Worm (Caenorhabditis elegans) whole organism, L4 larva: ENCODE results near the gene F54D5.3.
A peak's percentile ranks its signal among the peaks of the same experiment; 100 is the strongest.
"Not testable (repeated sequence)": the region's sequence is repeated elsewhere in the genome, so short reads cannot be mapped to it uniquely, and the experiment has no call there.

Experiments used
- F49E8.2 ChIP-seq: sonication (generic microtip); optimal IDR thresholded peaks from 2 replicates; lab custom pipeline; 2016; ENCODE audit warnings: missing compliant biosample characterization, mild to moderate bottlenecking, missing genetic modification characterization, borderline replicate concordance
- R02D3.7 ChIP-seq: fragments of 150-350 bp; sonication (generic microtip); optimal IDR thresholded peaks from 3 replicates; lab custom pipeline; 2014; ENCODE audit warnings: missing biosample characterization, missing genetic modification characterization
- Y48G9A.11 ChIP-seq: fragments of 200-800 bp; sonication (Bioruptor generic); IDR thresholded peaks from 2 replicates; pipeline ENCODE4 v1.3.6; 2022; ENCODE audit warnings: missing genetic modification reagents, missing genetic modification characterization, missing compliant biosample characterization
- aha-1 ChIP-seq: fragments of 150-350 bp; peaks from one replicate; lab custom pipeline; 2014; ENCODE audit warnings: missing biosample characterization, missing genetic modification characterization
- aly-2 ChIP-seq: sonication (generic microtip); optimal IDR thresholded peaks from 2 replicates; lab custom pipeline; 2018; ENCODE audit warnings: missing biosample characterization, missing genetic modification characterization
- arid-1 ChIP-seq: fragments of 200-800 bp; sonication (Bioruptor generic); conservative IDR thresholded peaks from 2 replicates; pipeline ENCODE4 v1.3.6; 2022; ENCODE audit warnings: missing genetic modification reagents, missing genetic modification characterization, missing compliant biosample characterization
- ceh-32 ChIP-seq: sonication (generic microtip); optimal IDR thresholded peaks from 2 replicates; lab custom pipeline; 2016; ENCODE audit warnings: mild to moderate bottlenecking, missing genetic modification characterization, missing compliant biosample characterization; ENCODE audit not compliant: poor library complexity
- ceh-82 ChIP-seq: sonication (generic microtip); optimal IDR thresholded peaks from 2 replicates; lab custom pipeline; 2017; ENCODE audit warnings: missing biosample characterization, missing genetic modification characterization
- daf-12 ChIP-seq: fragments of 150-350 bp; optimal IDR thresholded peaks from 2 replicates; lab custom pipeline; 2014; ENCODE audit warnings: missing biosample characterization, missing genetic modification reagents, missing genetic modification characterization
- duxl-1 ChIP-seq: sonication (generic microtip); optimal IDR thresholded peaks from 2 replicates; lab custom pipeline; 2016; ENCODE audit warnings: mild to moderate bottlenecking, missing genetic modification characterization, moderate library complexity, missing compliant biosample characterization; ENCODE audit not compliant: poor library complexity
- egl-43 ChIP-seq: fragments of 200-800 bp; sonication (Bioruptor generic); IDR thresholded peaks from 2 replicates; pipeline ENCODE4 v1.3.6; 2022; ENCODE audit warnings: missing genetic modification reagents, missing genetic modification characterization, missing compliant biosample characterization
- fkh-10 ChIP-seq: fragments of 150-350 bp; optimal IDR thresholded peaks from 2 replicates; lab custom pipeline; 2014; ENCODE audit warnings: missing biosample characterization, missing genetic modification reagents, missing genetic modification characterization
- fos-1 ChIP-seq: fragments of 150-350 bp; optimal IDR thresholded peaks from 2 replicates; lab custom pipeline; 2014; ENCODE audit warnings: missing biosample characterization, missing genetic modification characterization
- hif-1 ChIP-seq, 2 experiments: sonication (generic microtip); optimal IDR thresholded peaks; 2 replicates each; lab custom pipeline; 2016 to 2017; ENCODE audit warnings: missing compliant biosample characterization in 2 of 2, missing genetic modification characterization in 2 of 2, missing genetic modification reagents in 2 of 2, missing genotype in 2 of 2, mild to moderate bottlenecking in 1 of 2
- hlh-30 ChIP-seq: sonication (generic microtip); optimal IDR thresholded peaks from 2 replicates; lab custom pipeline; 2017; ENCODE audit warnings: antibody characterized with exemption, mild to moderate bottlenecking, missing genetic modification characterization, missing compliant biosample characterization; ENCODE audit not compliant: insufficient read depth
- lim-7 ChIP-seq: fragments of 200-800 bp; sonication (Bioruptor generic); IDR thresholded peaks from 2 replicates; pipeline ENCODE4 v1.3.6; 2022; ENCODE audit warnings: missing genetic modification characterization, missing compliant biosample characterization
- lin-39 ChIP-seq: fragments of 150-350 bp; optimal IDR thresholded peaks from 2 replicates; lab custom pipeline; 2014; ENCODE audit warnings: missing biosample characterization, missing genetic modification reagents, missing genetic modification characterization
- lir-3 ChIP-seq: sonication (generic microtip); optimal IDR thresholded peaks from 2 replicates; lab custom pipeline; 2016; ENCODE audit warnings: mild to moderate bottlenecking, missing genetic modification characterization, missing compliant biosample characterization
- mdl-1 ChIP-seq, 2 experiments: fragments of 150-350 bp in 1 of 2; sonication (generic microtip) in 1 of 2; optimal IDR thresholded peaks; 2 replicates each; lab custom pipeline; 2014 to 2017; ENCODE audit warnings: missing biosample characterization in 2 of 2, missing genetic modification characterization in 2 of 2
- nhr-111 ChIP-seq: fragments of 200-800 bp; sonication (Bioruptor generic); optimal IDR thresholded peaks from 2 replicates; lab custom pipeline; 2018; ENCODE audit warnings: mild to moderate bottlenecking, missing genetic modification characterization, missing compliant biosample characterization
- nhr-25 ChIP-seq: sonication (generic microtip); optimal IDR thresholded peaks from 2 replicates; lab custom pipeline; 2017; ENCODE audit warnings: missing genetic modification characterization, mild to moderate bottlenecking, missing compliant biosample characterization, antibody characterized with exemption, moderate library complexity, borderline replicate concordance; ENCODE audit not compliant: insufficient read depth
- nhr-41 ChIP-seq: fragments of 200-800 bp; sonication (Bioruptor generic); IDR thresholded peaks from 2 replicates; pipeline ENCODE4 v1.3.6; 2022; ENCODE audit warnings: missing genetic modification reagents, missing genetic modification characterization, missing compliant biosample characterization
- nhr-42 ChIP-seq: fragments of 200-800 bp; sonication (Bioruptor generic); IDR thresholded peaks from 2 replicates; pipeline ENCODE4 v1.3.6; 2022; ENCODE audit warnings: missing genetic modification characterization, missing compliant biosample characterization
- nhr-48 ChIP-seq: sonication (generic microtip); optimal IDR thresholded peaks from 2 replicates; lab custom pipeline; 2016; ENCODE audit warnings: mild to moderate bottlenecking, missing genetic modification characterization, missing compliant biosample characterization
- nhr-6 ChIP-seq: fragments of 150-350 bp; optimal IDR thresholded peaks from 2 replicates; lab custom pipeline; 2014; ENCODE audit warnings: missing biosample characterization, missing genetic modification characterization
- set-16 ChIP-seq: fragments of 200-800 bp; sonication (Bioruptor generic); IDR thresholded peaks from 2 replicates; pipeline ENCODE4 v1.3.6; 2022; ENCODE audit warnings: missing genetic modification reagents, missing genetic modification characterization, missing compliant biosample characterization
- skn-1 ChIP-seq: fragments of 150-350 bp; optimal IDR thresholded peaks from 2 replicates; lab custom pipeline; 2014; ENCODE audit warnings: missing biosample characterization, missing genetic modification characterization
- spr-3 ChIP-seq: fragments of 200-800 bp; sonication (Bioruptor generic); optimal IDR thresholded peaks from 2 replicates; lab custom pipeline; 2018; ENCODE audit warnings: mild to moderate bottlenecking, missing genetic modification characterization, missing compliant biosample characterization
- tra-1 ChIP-seq: fragments of 200-800 bp; sonication (Bioruptor generic); IDR thresholded peaks from 2 replicates; pipeline ENCODE4 v1.3.6; 2022; ENCODE audit warnings: missing genetic modification reagents, missing genetic modification characterization, missing compliant biosample characterization
- unc-130 ChIP-seq: sonication (generic microtip); optimal IDR thresholded peaks from 2 replicates; lab custom pipeline; 2016; ENCODE audit warnings: missing genetic modification reagents, missing genetic modification characterization, missing compliant biosample characterization
- unc-39 ChIP-seq: sonication (generic microtip); optimal IDR thresholded peaks from 2 replicates; lab custom pipeline; 2017; ENCODE audit warnings: missing biosample characterization, missing genetic modification characterization
- unc-62 ChIP-seq, 3 experiments: fragments of 150-350 bp in 1 of 3; sonication (generic microtip); optimal IDR thresholded peaks in 2 of 3; peaks in 1 of 3; 1 replicate in 1 of 3; 2 replicates in 2 of 3; lab custom pipeline; 2014 to 2017; ENCODE audit warnings: missing biosample characterization in 3 of 3, missing genetic modification characterization in 3 of 3, missing genetic modification reagents in 3 of 3, missing genotype in 1 of 3
- zag-1 ChIP-seq: fragments of 150-350 bp; optimal IDR thresholded peaks from 2 replicates; lab custom pipeline; 2014; ENCODE audit warnings: missing biosample characterization, missing genetic modification characterization

The F54D5.3 gene

ce11 chrII:11547254-11547687 is 24.3 kb upstream of the F54D5.3 start, which contains the start of gene F54D5.7 (continued):
- TF ChIP-seq Y48G9A.11 (GFP tag; lab: Robert Waterston, UW), result peak; percentile 44; the same call in 1 of the 2 replicates
- TF ChIP-seq nhr-6, result no peak
- TF ChIP-seq skn-1, result no peak
- no peak for TF ChIP-seq zag-1 (tag; lab: Kevin White, UChicago)
- peak; percentile 3 for TF ChIP-seq nhr-48
- 0 out of 2 replicates have a peak, but pooled peaks have one; percentile 33 for TF ChIP-seq nhr-41
- TF ChIP-seq lim-7 (GFP tag; lab: Robert Waterston, UW), result peak; percentile 77
- TF ChIP-seq mdl-1 (tag; optimal IDR thresholded peaks at IDR 0.05; lab: Kevin White, UChicago), result peak; percentile 65 to 72
- TF ChIP-seq aha-1 (tag; lab: Kevin White, UChicago), result peak; percentile 97
- no peak for TF ChIP-seq lir-3 (tag; lab: Kevin White, UChicago)
- TF ChIP-seq arid-1, result peak; percentile 65
- peak; percentile 79 for TF ChIP-seq egl-43 (GFP tag; lab: Robert Waterston, UW)
- TF ChIP-seq daf-12 (tag; lab: Kevin White, UChicago), result no peak
- TF ChIP-seq fos-1 (tag; lab: Kevin White, UChicago), result no peak
- no peak for TF ChIP-seq fkh-10 (GFP tag; lab: Kevin White, UChicago)
- no peak for TF ChIP-seq ceh-32 (tag; lab: Kevin White, UChicago)
- no peak for TF ChIP-seq R02D3.7

DNA sequence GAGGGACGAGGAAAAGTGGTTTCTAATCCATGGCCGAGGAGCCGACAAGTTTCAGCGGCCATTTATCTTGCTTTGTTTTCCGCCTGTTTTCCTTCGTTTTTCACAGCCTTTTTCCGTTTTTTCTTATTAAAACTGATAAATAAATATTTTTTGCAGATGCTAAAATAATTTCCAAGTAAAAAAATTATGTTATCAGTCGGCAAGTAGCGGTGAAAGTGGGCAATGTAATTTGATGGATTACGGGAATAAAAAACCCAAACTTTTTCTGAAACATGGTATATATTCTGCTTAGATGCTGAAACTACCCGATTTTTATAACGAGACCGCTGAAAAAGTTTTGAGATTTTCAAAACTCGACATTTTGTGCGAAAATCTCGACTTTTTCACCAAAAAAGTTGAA is 19.6 kb upstream of the F54D5.3 start, which contains the start of gene dhgd-1:
dhgd-1 (minus strand) TSS at position 101 of the 400 bp plus-strand sequence.
- not testable (repeated sequence) for TF ChIP-seq arid-1; tra-1 (GFP tag; lab: Robert Waterston, UW); lin-39 (tag; lab: Kevin White, UChicago)

- TF ChIP-seq lir-3 (tag; lab: Kevin White, UChicago), result no peak
- TF ChIP-seq aly-2 (tag; lab: Kevin White, UChicago), result no peak
- TF ChIP-seq unc-62 (GFP tag; optimal IDR thresholded peaks at IDR 0.05 in 1 of 2; lab: Kevin White, UChicago), result no peak
- TF ChIP-seq unc-62 (tag; optimal IDR thresholded peaks at IDR 0.05; lab: Kevin White, UChicago), result no peak
- no peak for TF ChIP-seq nhr-111 (GFP tag; lab: Kevin White, UChicago)
- no peak for TF ChIP-seq unc-39
- TF ChIP-seq nhr-25 (tag; lab: Kevin White, UChicago), result no peak
- TF ChIP-seq hlh-30 (tag; lab: Kevin White, UChicago), result no peak
- no peak for TF ChIP-seq spr-3 (GFP tag; lab: Kevin White, UChicago)
- TF ChIP-seq ceh-82 (tag; lab: Kevin White, UChicago), result no peak
- no peak for TF ChIP-seq egl-43 (GFP tag; lab: Robert Waterston, UW)
- no peak for TF ChIP-seq hif-1 (tag; optimal IDR thresholded peaks at IDR 0.05; lab: Kevin White, UChicago)
- TF ChIP-seq nhr-42 (GFP tag; lab: Robert Waterston, UW), result no peak
Observed at ce11 chrII:11555634-11556033, 16.0 kb upstream of the F54D5.3 start, which contains the start of gene F54D5.24. Gene F54D5.24 (plus strand): TSS chrII:11555949.

DNA sequence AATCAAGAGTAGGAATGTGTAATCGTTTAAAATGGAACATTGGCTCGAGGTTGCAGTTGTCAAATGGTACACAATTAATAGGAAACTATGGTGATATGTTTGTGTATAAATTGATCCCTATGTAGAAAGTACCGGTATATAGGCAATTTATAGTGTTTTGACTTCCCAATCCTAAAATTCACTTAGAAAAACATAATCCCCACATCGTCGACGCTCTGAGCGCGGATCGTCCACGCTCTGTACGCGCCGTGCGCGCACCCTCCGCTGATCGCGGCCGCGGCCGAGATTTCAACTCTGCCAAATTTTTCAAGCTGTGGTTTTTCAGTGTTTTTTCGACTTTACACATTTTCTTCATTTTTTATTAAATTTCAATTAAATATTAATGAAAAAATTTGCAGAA is 15.3 kb upstream of the F54D5.3 start, which contains the start of gene F54D5.17:
F54D5.17 (plus strand) TSS at position 301 of the 400 bp plus-strand sequence.
- no peak for TF ChIP-seq unc-130 (GFP tag; lab: Kevin White, UChicago)
- no peak for TF ChIP-seq duxl-1 (tag; lab: Kevin White, UChicago)
- peak; percentile 15; the same call in 1 of the 2 replicates for TF ChIP-seq set-16 (GFP tag; lab: Robert Waterston, UW)
- no peak for TF ChIP-seq zag-1 (tag; lab: Kevin White, UChicago)
- no peak for TF ChIP-seq aly-2 (tag; lab: Kevin White, UChicago)
- TF ChIP-seq F49E8.2 (tag; lab: Kevin White, UChicago), result no peak
